Worm (Caenorhabditis elegans) whole organism, midembryonic: ENCODE results near the gene unc-1.

Experiments used
- T22C8.4 ChIP-seq: fragments of 200-800 bp; sonication (Bioruptor generic); IDR thresholded peaks from 2 replicates; pipeline ENCODE4 v1.3.6; 2022; ENCODE audit warnings: missing genetic modification characterization, missing compliant biosample characterization
- cog-1 ChIP-seq: sonication (generic microtip); optimal IDR thresholded peaks from 2 replicates; lab custom pipeline; 2016; ENCODE audit warnings: missing genetic modification characterization, missing compliant biosample characterization
- flt-1 ChIP-seq: fragments of 200-800 bp; sonication (Bioruptor generic); IDR thresholded peaks from 2 replicates; pipeline ENCODE4 v1.3.6; 2022; ENCODE audit warnings: missing genetic modification characterization, missing compliant biosample characterization
- klf-2 ChIP-seq: fragments of 200-800 bp; sonication (Bioruptor generic); conservative IDR thresholded peaks from 2 replicates; pipeline ENCODE4 v1.3.6; 2022; ENCODE audit warnings: missing genetic modification reagents, missing genetic modification characterization, missing compliant biosample characterization
- med-1 ChIP-seq: sonication (generic microtip); optimal IDR thresholded peaks from 2 replicates; lab custom pipeline; 2017; ENCODE audit warnings: missing genetic modification characterization, mild to moderate bottlenecking, missing compliant biosample characterization, antibody characterized with exemption, missing genetic modification reagents; ENCODE audit not compliant: insufficient read depth
- ref-1 ChIP-seq: fragments of 200-800 bp; sonication (Bioruptor generic); conservative IDR thresholded peaks from 2 replicates; pipeline ENCODE4 v1.3.6; 2022; ENCODE audit warnings: missing genetic modification reagents, missing genetic modification characterization, missing compliant biosample characterization
- tab-1 ChIP-seq: fragments of 200-800 bp; sonication (Bioruptor generic); IDR thresholded peaks from 2 replicates; pipeline ENCODE4 v1.3.6; 2022; ENCODE audit warnings: missing genetic modification characterization, missing compliant biosample characterization
- ztf-23 ChIP-seq: fragments of 200-800 bp; sonication (Bioruptor generic); IDR thresholded peaks from 2 replicates; pipeline ENCODE4 v1.3.6; 2022; ENCODE audit warnings: missing genetic modification reagents, missing genetic modification characterization, missing compliant biosample characterization
- ztf-29 ChIP-seq: fragments of 200-800 bp; sonication (Bioruptor generic); IDR thresholded peaks from 2 replicates; pipeline ENCODE4 v1.3.6; 2022; ENCODE audit warnings: missing genetic modification reagents, missing genetic modification characterization, missing compliant biosample characterization

The unc-1 gene

DNA sequence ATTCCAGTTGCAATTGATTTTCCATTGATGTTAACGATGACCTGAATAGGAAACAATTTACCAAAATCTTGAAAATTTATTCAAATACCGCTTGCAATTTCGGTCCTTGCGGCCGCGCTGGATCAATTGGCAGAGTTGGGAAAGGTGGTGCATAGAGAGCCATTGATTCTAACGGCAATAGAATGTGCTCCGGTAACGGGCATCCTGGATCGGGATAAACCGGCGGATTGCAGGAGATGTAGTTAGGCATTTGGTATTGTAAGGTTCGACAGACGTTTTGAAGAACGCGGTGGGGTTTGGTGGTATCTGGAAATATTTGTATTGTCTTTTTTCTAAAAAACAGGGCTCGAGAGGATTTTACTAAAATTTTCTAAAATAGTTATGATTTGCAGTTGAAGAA lies 31.4 kb downstream of the unc-1 start:
- TF ChIP-seq T22C8.4 (GFP tag; lab: Robert Waterston, UW) (no peak), flt-1 (GFP tag; lab: Robert Waterston, UW) (no peak), cog-1 (tag; lab: Kevin White, UChicago) (no peak), ref-1 (GFP tag; lab: Robert Waterston, UW) (no peak), klf-2 (GFP tag; lab: Robert Waterston, UW) (no peak), ztf-23 (GFP tag; lab: Robert Waterston, UW) (no peak), med-1 (GFP tag; lab: Kevin White, UChicago) (no peak), ztf-29 (GFP tag; lab: Robert Waterston, UW) (no peak), tab-1 (GFP tag; lab: Robert Waterston, UW) (no peak)

DNA sequence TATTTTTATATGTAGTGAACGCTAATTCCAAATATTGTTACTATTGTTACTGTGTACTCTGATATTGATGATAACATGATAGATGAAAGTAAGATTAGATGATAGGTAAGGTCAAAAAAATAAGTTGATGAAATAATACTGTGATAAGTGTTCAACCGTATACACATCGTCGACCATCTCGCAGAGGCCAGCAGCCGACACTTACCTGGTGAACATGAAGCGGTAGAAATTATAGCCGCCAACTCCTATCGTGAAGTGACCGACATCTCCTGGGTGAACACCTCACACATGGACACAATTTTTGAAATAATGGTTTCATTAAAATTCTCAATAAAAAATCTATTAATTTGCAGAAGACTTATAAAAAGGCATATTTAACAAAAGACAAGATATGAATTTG lies 34.9 kb downstream of the unc-1 start:
- no peak for TF ChIP-seq T22C8.4 (GFP tag; lab: Robert Waterston, UW)
- TF ChIP-seq med-1 (GFP tag; lab: Kevin White, UChicago): no peak
- TF ChIP-seq flt-1 (GFP tag; lab: Robert Waterston, UW): no peak
- TF ChIP-seq klf-2 (GFP tag; lab: Robert Waterston, UW): no peak
- TF ChIP-seq ztf-23 (GFP tag; lab: Robert Waterston, UW): no peak
- no peak for TF ChIP-seq ref-1 (GFP tag; lab: Robert Waterston, UW)
- TF ChIP-seq tab-1 (GFP tag; lab: Robert Waterston, UW): no peak
- TF ChIP-seq cog-1 (tag; lab: Kevin White, UChicago): no peak

- TF ChIP-seq ztf-23 (GFP tag; lab: Robert Waterston, UW) (no peak), klf-2 (GFP tag; lab: Robert Waterston, UW) (no peak), flt-1 (GFP tag; lab: Robert Waterston, UW) (no peak), T22C8.4 (GFP tag; lab: Robert Waterston, UW) (no peak), ztf-29 (GFP tag; lab: Robert Waterston, UW) (no peak)
Measured at ce11 chrX:1026722-1027121, 35.5 kb downstream of the unc-1 start.

DNA sequence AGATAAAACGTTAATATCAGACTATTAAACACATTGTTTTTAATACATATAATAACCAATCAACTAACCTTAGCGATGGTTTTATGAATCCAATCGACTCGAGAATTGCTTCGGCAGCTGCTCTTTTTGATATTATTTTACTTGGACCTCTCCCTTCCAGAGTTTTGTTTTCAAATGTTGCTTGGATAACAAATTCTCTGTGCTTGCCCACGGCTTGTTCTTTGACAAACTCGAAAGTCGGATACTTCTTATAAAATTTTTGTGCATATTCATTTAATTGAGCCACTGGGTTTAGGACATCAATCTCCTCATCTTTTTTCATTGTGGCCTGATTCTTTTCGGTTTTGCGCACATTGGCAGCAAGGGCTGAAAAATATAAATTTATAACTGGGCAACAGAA lies 37.2 kb downstream of the unc-1 start, which contains the start of gene F55A4.3:
TSS of gene F55A4.3 (minus strand) at position 101 of the 400 bp plus-strand sequence.
- no peak for TF ChIP-seq cog-1 (tag; lab: Kevin White, UChicago)
- TF ChIP-seq ref-1 (GFP tag; lab: Robert Waterston, UW): no peak
- no peak for TF ChIP-seq flt-1 (GFP tag; lab: Robert Waterston, UW)
- no peak for TF ChIP-seq T22C8.4 (GFP tag; lab: Robert Waterston, UW)
- TF ChIP-seq klf-2 (GFP tag; lab: Robert Waterston, UW): no peak
- TF ChIP-seq tab-1 (GFP tag; lab: Robert Waterston, UW): no peak
- TF ChIP-seq ztf-23 (GFP tag; lab: Robert Waterston, UW): no peak
- TF ChIP-seq med-1 (GFP tag; lab: Kevin White, UChicago): no peak
- no peak for TF ChIP-seq ztf-29 (GFP tag; lab: Robert Waterston, UW)

DNA sequence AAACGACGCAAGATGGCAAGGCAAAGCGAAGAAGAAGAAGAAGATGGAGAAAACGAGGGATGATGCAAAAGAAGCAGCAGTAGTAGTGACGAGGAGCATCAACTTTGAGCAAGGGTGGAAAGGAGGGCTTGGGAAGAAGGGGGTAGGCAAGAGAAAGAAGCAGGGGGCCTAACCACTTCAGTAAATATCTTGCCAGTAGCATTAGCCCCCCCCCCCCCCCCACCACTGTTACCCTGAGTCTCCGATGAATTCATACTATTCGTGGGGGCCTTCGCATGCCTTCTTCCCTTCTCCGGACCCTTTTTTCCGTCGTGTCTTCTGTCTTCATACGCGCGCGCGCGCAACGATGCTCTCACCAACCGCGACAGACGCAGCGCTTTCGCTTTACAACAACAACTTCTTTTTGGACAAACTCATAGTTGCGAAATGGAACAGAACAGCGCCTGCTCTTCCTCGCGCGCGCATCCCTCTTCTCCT lies 40.4 kb downstream of the unc-1 start:
- TF ChIP-seq ztf-23 (GFP tag; lab: Robert Waterston, UW): peak; percentile 52; the same call in 1 of the 2 replicates
- no peak for TF ChIP-seq ref-1 (GFP tag; lab: Robert Waterston, UW)

ce11 chrX:1018586-1018985 lies 43.7 kb downstream of the unc-1 start:
- TF ChIP-seq ztf-29 (GFP tag; lab: Robert Waterston, UW) (no peak), ztf-23 (GFP tag; lab: Robert Waterston, UW) (no peak), tab-1 (GFP tag; lab: Robert Waterston, UW) (no peak), ref-1 (GFP tag; lab: Robert Waterston, UW) (no peak), T22C8.4 (GFP tag; lab: Robert Waterston, UW) (no peak), flt-1 (GFP tag; lab: Robert Waterston, UW) (no peak), klf-2 (GFP tag; lab: Robert Waterston, UW) (no peak), cog-1 (tag; lab: Kevin White, UChicago) (no peak), med-1 (GFP tag; lab: Kevin White, UChicago) (no peak)

DNA sequence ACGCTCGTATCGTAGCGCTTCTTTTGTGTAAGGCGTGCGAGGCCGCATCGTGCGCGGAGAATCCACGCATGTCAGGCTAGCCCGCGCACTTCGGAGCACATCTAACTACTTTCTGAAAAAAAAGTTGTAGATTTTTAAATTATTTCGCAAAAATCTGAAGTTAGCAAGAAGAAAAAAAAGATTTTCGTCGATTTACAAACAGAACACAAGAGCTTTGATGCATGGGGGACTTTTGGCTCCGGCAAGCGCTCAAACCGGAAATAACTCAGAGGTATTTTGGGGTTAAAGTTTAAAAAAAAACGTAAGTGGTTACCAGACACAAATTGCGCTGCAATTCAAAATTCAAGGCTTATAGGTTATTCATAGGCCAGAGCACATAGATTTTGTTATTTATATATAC lies 44.8 kb downstream of the unc-1 start, which contains the start of the genes F55A4.13 and nlf-1:
TSS of gene F55A4.13 (minus strand) at position 101 of the 400 bp plus-strand sequence.
TSS of gene nlf-1 (minus strand) at position 112 of the 400 bp plus-strand sequence.
- TF ChIP-seq ref-1 (GFP tag; lab: Robert Waterston, UW) (no peak), med-1 (GFP tag; lab: Kevin White, UChicago) (no peak), ztf-29 (GFP tag; lab: Robert Waterston, UW) (no peak), flt-1 (GFP tag; lab: Robert Waterston, UW) (no peak), tab-1 (GFP tag; lab: Robert Waterston, UW) (no peak), T22C8.4 (GFP tag; lab: Robert Waterston, UW) (no peak), ztf-23 (GFP tag; lab: Robert Waterston, UW) (no peak), cog-1 (tag; lab: Kevin White, UChicago) (no peak), klf-2 (GFP tag; lab: Robert Waterston, UW) (no peak)

DNA sequence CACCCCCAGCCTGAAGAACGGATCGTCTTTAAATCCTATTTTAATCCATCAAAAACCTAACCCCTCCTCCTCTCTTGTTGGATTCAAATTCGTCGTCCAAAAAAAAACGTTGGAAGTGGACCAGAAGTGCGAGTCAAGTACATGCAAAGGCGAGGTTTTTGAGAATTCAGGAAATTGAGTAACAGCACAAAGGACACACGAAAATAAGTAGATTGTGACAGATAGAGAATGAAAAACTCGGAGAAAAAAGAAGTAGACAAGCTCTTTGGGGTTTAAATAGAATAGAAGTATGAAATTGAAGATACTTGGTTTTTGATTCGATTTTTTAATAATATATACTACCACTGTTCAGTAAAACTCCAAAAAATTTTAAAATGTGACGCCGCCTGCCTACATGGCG lies 47.5 kb downstream of the unc-1 start:
- TF ChIP-seq cog-1 (tag; lab: Kevin White, UChicago): no peak
- no peak for TF ChIP-seq T22C8.4 (GFP tag; lab: Robert Waterston, UW)
- TF ChIP-seq med-1 (GFP tag; lab: Kevin White, UChicago): no peak
- TF ChIP-seq klf-2 (GFP tag; lab: Robert Waterston, UW): no peak
- TF ChIP-seq ztf-23 (GFP tag; lab: Robert Waterston, UW): no peak
- TF ChIP-seq ref-1 (GFP tag; lab: Robert Waterston, UW): no peak
- TF ChIP-seq tab-1 (GFP tag; lab: Robert Waterston, UW): no peak
- no peak for TF ChIP-seq ztf-29 (GFP tag; lab: Robert Waterston, UW)

- TF ChIP-seq ztf-29 (GFP tag; lab: Robert Waterston, UW): no peak
- no peak for TF ChIP-seq tab-1 (GFP tag; lab: Robert Waterston, UW)
- TF ChIP-seq ztf-23 (GFP tag; lab: Robert Waterston, UW): no peak
- TF ChIP-seq cog-1 (tag; lab: Kevin White, UChicago): no peak
- TF ChIP-seq klf-2 (GFP tag; lab: Robert Waterston, UW): no peak
- no peak for TF ChIP-seq med-1 (GFP tag; lab: Kevin White, UChicago)
- TF ChIP-seq T22C8.4 (GFP tag; lab: Robert Waterston, UW): no peak
- TF ChIP-seq ref-1 (GFP tag; lab: Robert Waterston, UW): no peak
- TF ChIP-seq flt-1 (GFP tag; lab: Robert Waterston, UW): no peak
Measured at ce11 chrX:1012385-1012866, 49.8 kb downstream of the unc-1 start.
